Worm (Caenorhabditis elegans) whole organism, late embryonic: ENCODE measurements around the gene bir-2.

Experiments
- C08G9.2 ChIP-seq: sonication (generic microtip); optimal IDR thresholded peaks from 2 replicates; lab custom pipeline; 2016; ENCODE audit warnings: mild to moderate bottlenecking, missing genetic modification characterization, moderate library complexity, missing compliant biosample characterization
- C38D4.7 ChIP-seq: fragments of 200-800 bp; sonication (Bioruptor generic); optimal IDR thresholded peaks from 2 replicates; lab custom pipeline; 2018; ENCODE audit warnings: mild to moderate bottlenecking, missing genetic modification characterization, moderate library complexity, missing compliant biosample characterization
- F13H6.1 ChIP-seq: sonication (generic microtip); optimal IDR thresholded peaks from 2 replicates; lab custom pipeline; 2016; ENCODE audit warnings: missing genetic modification characterization, missing compliant biosample characterization
- K09A11.1 ChIP-seq: sonication (generic microtip); optimal IDR thresholded peaks from 2 replicates; lab custom pipeline; 2017; ENCODE audit warnings: antibody characterized with exemption, mild to moderate bottlenecking, missing genetic modification characterization, missing compliant biosample characterization; ENCODE audit not compliant: insufficient read depth
- T23F11.4 ChIP-seq: fragments of 200-800 bp; sonication (Bioruptor generic); optimal IDR thresholded peaks from 2 replicates; lab custom pipeline; 2018; ENCODE audit warnings: mild to moderate bottlenecking, missing genetic modification characterization, missing compliant biosample characterization
- Y22D7AL.16 ChIP-seq: sonication (generic microtip); optimal IDR thresholded peaks from 2 replicates; lab custom pipeline; 2016; ENCODE audit warnings: missing genetic modification characterization, missing compliant biosample characterization
- ama-1 ChIP-seq: fragments of 150-350 bp; optimal IDR thresholded peaks from 2 replicates; lab custom pipeline; 2014
- ceh-19 ChIP-seq: fragments of 200-800 bp; sonication (Bioruptor generic); optimal IDR thresholded peaks from 2 replicates; lab custom pipeline; 2018; ENCODE audit warnings: mild to moderate bottlenecking, missing genetic modification characterization, missing compliant biosample characterization
- ceh-24 ChIP-seq: sonication (generic microtip); optimal IDR thresholded peaks from 2 replicates; lab custom pipeline; 2016; ENCODE audit warnings: mild to moderate bottlenecking, missing genetic modification characterization, missing compliant biosample characterization
- ceh-30 ChIP-seq: fragments of 150-350 bp; optimal IDR thresholded peaks from 2 replicates; lab custom pipeline; 2014; ENCODE audit warnings: missing biosample characterization, missing genetic modification characterization
- ceh-31 ChIP-seq: sonication (generic microtip); optimal IDR thresholded peaks from 2 replicates; lab custom pipeline; 2016; ENCODE audit warnings: missing genetic modification characterization, missing compliant biosample characterization
- ceh-34 ChIP-seq: sonication (generic microtip); optimal IDR thresholded peaks from 2 replicates; lab custom pipeline; 2016; ENCODE audit warnings: mild to moderate bottlenecking, missing genetic modification characterization, missing compliant biosample characterization
- ceh-48 ChIP-seq: sonication (generic microtip); optimal IDR thresholded peaks from 2 replicates; lab custom pipeline; 2016; ENCODE audit warnings: missing genetic modification characterization, inconsistent platforms, missing compliant biosample characterization
- ceh-6 ChIP-seq: fragments of 200-800 bp; sonication (Bioruptor generic); optimal IDR thresholded peaks from 2 replicates; lab custom pipeline; 2018; ENCODE audit warnings: mild to moderate bottlenecking, missing genetic modification characterization, missing compliant biosample characterization
- ceh-9 ChIP-seq: sonication (generic microtip); optimal IDR thresholded peaks from 2 replicates; lab custom pipeline; 2016; ENCODE audit warnings: mild to moderate bottlenecking, missing genetic modification characterization, inconsistent platforms, missing compliant biosample characterization
- che-1 ChIP-seq: sonication (generic microtip); optimal IDR thresholded peaks from 2 replicates; lab custom pipeline; 2016; ENCODE audit warnings: mild to moderate bottlenecking, missing genetic modification characterization, missing compliant biosample characterization
- elt-2 ChIP-seq: sonication (generic microtip); optimal IDR thresholded peaks from 2 replicates; lab custom pipeline; 2016; ENCODE audit warnings: missing genetic modification reagents, missing genetic modification characterization, missing compliant biosample characterization
- ets-4 ChIP-seq: sonication (generic microtip); optimal IDR thresholded peaks from 2 replicates; lab custom pipeline; 2016; ENCODE audit warnings: missing genetic modification characterization, missing compliant biosample characterization
- eyg-1 ChIP-seq: sonication (generic microtip); optimal IDR thresholded peaks from 2 replicates; lab custom pipeline; 2016; ENCODE audit warnings: missing genotype, missing genetic modification characterization, missing compliant biosample characterization
- fkh-10 ChIP-seq: fragments of 150-350 bp; optimal IDR thresholded peaks from 2 replicates; lab custom pipeline; 2014; ENCODE audit warnings: missing biosample characterization, missing genetic modification reagents, missing genetic modification characterization
- fkh-6 ChIP-seq: sonication (generic microtip); optimal IDR thresholded peaks from 2 replicates; lab custom pipeline; 2016; ENCODE audit warnings: missing genetic modification characterization, missing compliant biosample characterization
- gmeb-2 ChIP-seq: sonication (generic microtip); optimal IDR thresholded peaks from 2 replicates; lab custom pipeline; 2016; ENCODE audit warnings: missing genetic modification characterization, inconsistent platforms, missing compliant biosample characterization
- hlh-13 ChIP-seq: fragments of 200-800 bp; sonication (Bioruptor generic); optimal IDR thresholded peaks from 2 replicates; lab custom pipeline; 2018; ENCODE audit warnings: mild to moderate bottlenecking, missing genetic modification characterization, missing compliant biosample characterization
- hlh-15 ChIP-seq: sonication (generic microtip); optimal IDR thresholded peaks from 2 replicates; lab custom pipeline; 2016; ENCODE audit warnings: missing genetic modification characterization, missing compliant biosample characterization
- hlh-30 ChIP-seq: sonication (generic microtip); optimal IDR thresholded peaks from 2 replicates; lab custom pipeline; 2017; ENCODE audit warnings: antibody characterized with exemption, missing genetic modification characterization, missing compliant biosample characterization; ENCODE audit not compliant: insufficient read depth
- lim-6 ChIP-seq: sonication (generic microtip); optimal IDR thresholded peaks from 2 replicates; lab custom pipeline; 2016; ENCODE audit warnings: missing genetic modification characterization, missing compliant biosample characterization
- nhr-11 ChIP-seq: fragments of 150-350 bp; optimal IDR thresholded peaks from 2 replicates; lab custom pipeline; 2014; ENCODE audit warnings: missing biosample characterization, missing genetic modification characterization
- npax-4 ChIP-seq: sonication (generic microtip); optimal IDR thresholded peaks from 2 replicates; lab custom pipeline; 2016; ENCODE audit warnings: missing genetic modification characterization, missing compliant biosample characterization
- odd-2 ChIP-seq: sonication (generic microtip); optimal IDR thresholded peaks from 2 replicates; lab custom pipeline; 2017; ENCODE audit warnings: antibody characterized with exemption, mild to moderate bottlenecking, missing genetic modification characterization, missing compliant biosample characterization
- pax-1 ChIP-seq: fragments of 150-350 bp; optimal IDR thresholded peaks from 2 replicates; lab custom pipeline; 2014; ENCODE audit warnings: missing biosample characterization, missing genetic modification characterization
- pha-2 ChIP-seq: sonication (generic microtip); optimal IDR thresholded peaks from 2 replicates; lab custom pipeline; 2017; ENCODE audit warnings: mild to moderate bottlenecking, missing genetic modification characterization, missing compliant biosample characterization
- pqm-1 ChIP-seq: sonication (generic microtip); optimal IDR thresholded peaks from 2 replicates; lab custom pipeline; 2016; ENCODE audit warnings: missing genetic modification characterization, missing compliant biosample characterization
- pros-1 ChIP-seq: fragments of 150-350 bp; optimal IDR thresholded peaks from 2 replicates; lab custom pipeline; 2014; ENCODE audit warnings: missing biosample characterization, missing genetic modification reagents, missing genetic modification characterization
- ref-2 ChIP-seq: sonication (generic microtip); optimal IDR thresholded peaks from 2 replicates; lab custom pipeline; 2016; ENCODE audit warnings: missing genetic modification characterization, missing compliant biosample characterization
- rnt-1 ChIP-seq: sonication (generic microtip); optimal IDR thresholded peaks from 2 replicates; lab custom pipeline; 2016; ENCODE audit warnings: missing genetic modification characterization, missing compliant biosample characterization
- sdc-2 ChIP-seq: sonication (generic microtip); optimal IDR thresholded peaks from 2 replicates; lab custom pipeline; 2016; ENCODE audit warnings: missing genotype, missing genetic modification characterization, missing compliant biosample characterization
- sox-4 ChIP-seq: sonication (generic microtip); optimal IDR thresholded peaks from 2 replicates; lab custom pipeline; 2017; ENCODE audit warnings: mild to moderate bottlenecking, missing genetic modification characterization, inconsistent platforms, missing compliant biosample characterization
- ttx-3 ChIP-seq: sonication (generic microtip); optimal IDR thresholded peaks from 2 replicates; lab custom pipeline; 2016; ENCODE audit warnings: missing genetic modification reagents, missing genetic modification characterization, missing compliant biosample characterization
- unc-42 ChIP-seq: sonication (generic microtip); optimal IDR thresholded peaks from 2 replicates; lab custom pipeline; 2016; ENCODE audit warnings: missing genotype, missing genetic modification characterization, missing compliant biosample characterization
- ztf-16 ChIP-seq: sonication (generic microtip); optimal IDR thresholded peaks from 2 replicates; lab custom pipeline; 2017; ENCODE audit warnings: missing genetic modification characterization, missing compliant biosample characterization

Gene bir-2

ce11 chrV:13556746-13557145 is 11.9 kb upstream of the bir-2 start, which contains the start of gene cav-2 (continued):
- no peak for TF ChIP-seq Y22D7AL.16 (tag; lab: Kevin White, UChicago)
- no peak for TF ChIP-seq hlh-15 (tag; lab: Kevin White, UChicago)
- TF ChIP-seq hlh-13: no peak
- TF ChIP-seq pros-1: no peak
- no peak for TF ChIP-seq C38D4.7
- TF ChIP-seq odd-2 (tag; lab: Kevin White, UChicago): no peak
- no peak for TF ChIP-seq K09A11.1 (tag; lab: Kevin White, UChicago)
- no peak for TF ChIP-seq ama-1 (lab: Kevin White, UChicago)
- no peak for TF ChIP-seq ttx-3
- TF ChIP-seq che-1: no peak
- TF ChIP-seq ets-4 (tag; lab: Kevin White, UChicago): peak; percentile 83
- TF ChIP-seq sdc-2 (tag; lab: Kevin White, UChicago): no peak
- peak; percentile 86 for TF ChIP-seq pqm-1
- peak; percentile 81 for TF ChIP-seq elt-2 (tag; lab: Kevin White, UChicago)
- peak; percentile 82 for TF ChIP-seq ref-2 (tag; lab: Kevin White, UChicago)
- TF ChIP-seq ceh-34 (tag; lab: Kevin White, UChicago): peak; percentile 46
- no peak for TF ChIP-seq ceh-24 (tag; lab: Kevin White, UChicago)
- TF ChIP-seq nhr-11 (tag; lab: Kevin White, UChicago): no peak
- TF ChIP-seq lim-6 (tag; lab: Kevin White, UChicago): no peak
- no peak for TF ChIP-seq ceh-9 (tag; lab: Kevin White, UChicago)
- TF ChIP-seq pax-1 (tag; lab: Kevin White, UChicago): no peak
- no peak for TF ChIP-seq hlh-30 (tag; lab: Kevin White, UChicago)
- TF ChIP-seq pha-2: no peak
- no peak for TF ChIP-seq ceh-30 (tag; lab: Kevin White, UChicago)
- no peak for TF ChIP-seq ztf-16 (tag; lab: Kevin White, UChicago)
- peak; percentile 97 for TF ChIP-seq C08G9.2 (tag; lab: Kevin White, UChicago)
- no peak for TF ChIP-seq npax-4 (tag; lab: Kevin White, UChicago)
- TF ChIP-seq ceh-31 (tag; lab: Kevin White, UChicago): peak; percentile 89

DNA sequence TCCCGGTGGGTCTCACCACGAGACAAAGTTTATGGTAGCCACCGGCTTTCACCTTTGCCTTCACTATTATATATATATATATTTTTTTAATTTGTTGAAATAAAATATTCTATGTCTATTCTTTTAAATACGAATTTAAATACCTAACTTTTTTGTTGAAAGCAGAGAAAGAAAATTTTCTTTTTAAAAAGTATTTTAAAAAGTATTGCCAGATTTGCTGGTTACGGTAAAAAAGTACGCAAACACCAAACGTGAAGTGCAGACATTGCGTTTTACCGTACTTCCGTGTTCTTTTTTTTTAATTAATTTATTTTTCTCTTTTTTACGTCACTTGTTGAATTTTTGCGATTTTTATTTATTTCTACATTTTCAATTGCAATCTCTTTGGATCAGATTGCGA is 8.7 kb upstream of the bir-2 start, which contains the start of gene C56A3.8:
Gene C56A3.8, plus strand, starts transcription at position 301 of the 400 bp plus-strand sequence.
- TF ChIP-seq Y22D7AL.16 (tag; lab: Kevin White, UChicago) (no peak), F13H6.1 (tag; lab: Kevin White, UChicago) (no peak), eyg-1 (no peak), unc-42 (tag; lab: Kevin White, UChicago) (no peak), sdc-2 (tag; lab: Kevin White, UChicago) (no peak), che-1 (no peak), ttx-3 (no peak), ceh-19 (no peak), C38D4.7 (no peak), ceh-6 (GFP tag; lab: Kevin White, UChicago) (no peak), C08G9.2 (tag; lab: Kevin White, UChicago) (no peak), gmeb-2 (no peak), ceh-31 (tag; lab: Kevin White, UChicago) (no peak)

ce11 chrV:13562748-13563147 is 5.9 kb upstream of the bir-2 start:
- no peak for TF ChIP-seq C38D4.7
- no peak for TF ChIP-seq T23F11.4
- TF ChIP-seq rnt-1 (tag; lab: Kevin White, UChicago): no peak
- no peak for TF ChIP-seq ceh-24 (tag; lab: Kevin White, UChicago)
- TF ChIP-seq ceh-6 (GFP tag; lab: Kevin White, UChicago): no peak
- TF ChIP-seq eyg-1: no peak
- TF ChIP-seq fkh-10: no peak
- no peak for TF ChIP-seq sox-4 (tag; lab: Kevin White, UChicago)
- no peak for TF ChIP-seq ceh-48 (tag; lab: Kevin White, UChicago)
- TF ChIP-seq pqm-1: no peak
- TF ChIP-seq fkh-6 (tag; lab: Kevin White, UChicago): no peak
- TF ChIP-seq pha-2: no peak
